Fruit fly (Drosophila melanogaster): ENCODE results near the gene CG10431.

Gene CG10431

DNA sequence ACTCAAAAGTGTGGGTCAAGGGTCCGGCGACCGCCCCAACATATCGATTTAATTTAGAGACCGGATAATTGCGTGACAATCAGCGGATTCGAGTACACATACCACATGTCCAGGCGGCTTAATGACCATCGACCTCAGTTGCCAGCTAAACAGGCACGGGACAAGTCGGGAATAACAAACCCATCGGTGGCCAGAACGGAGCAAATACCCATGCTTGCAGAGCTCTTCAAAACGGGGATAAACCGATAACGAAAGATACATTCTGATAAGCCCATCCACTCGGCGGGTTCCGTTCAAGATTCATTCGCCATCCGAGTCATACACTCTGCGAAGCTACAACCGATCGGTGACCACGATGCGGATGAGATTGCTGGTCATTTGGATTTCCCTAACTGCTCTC, 16.2 kb downstream of the CG10431 start, which contains the start of gene CG15169:
TSS of gene CG15169 (plus strand) at position 301 of the 400 bp plus-strand sequence.
- TF ChIP-seq Clk (GFP tag; optimal IDR thresholded peaks at IDR 0.05) = no peak
- no peak for TF ChIP-seq bab1 (GFP tag; optimal IDR thresholded peaks at IDR 0.05)
- TF ChIP-seq ovo (GFP tag; optimal IDR thresholded peaks at IDR 0.05) = no peak
- no peak for TF ChIP-seq cnc (optimal IDR thresholded peaks at IDR 0.05)
- no peak for TF ChIP-seq tj (GFP tag; optimal IDR thresholded peaks at IDR 0.05)
- no peak for TF ChIP-seq CG5204 (GFP tag; optimal IDR thresholded peaks at IDR 0.05)
- no peak for TF ChIP-seq CG7101 (tag; optimal IDR thresholded peaks at IDR 0.05)
- no peak for TF ChIP-seq cic (GFP tag; optimal IDR thresholded peaks at IDR 0.05)
- TF ChIP-seq pad (GFP tag; optimal IDR thresholded peaks at IDR 0.05) = no peak
- no peak for TF ChIP-seq CG7045 (GFP tag; optimal IDR thresholded peaks at IDR 0.05)
- TF ChIP-seq CG33017 (tag; optimal IDR thresholded peaks at IDR 0.05) = no peak
- TF ChIP-seq CG12768 (GFP tag; optimal IDR thresholded peaks at IDR 0.05) = no peak
- TF ChIP-seq CG1620 (GFP tag; optimal IDR thresholded peaks at IDR 0.05) = no peak
- no peak for TF ChIP-seq toe (GFP tag; optimal IDR thresholded peaks at IDR 0.05)
- TF ChIP-seq Hr96 (GFP tag; optimal IDR thresholded peaks at IDR 0.05) = no peak
- no peak for TF ChIP-seq Crg-1 (GFP tag; optimal IDR thresholded peaks at IDR 0.05)
- no peak for TF ChIP-seq Mnt (GFP tag; optimal IDR thresholded peaks at IDR 0.05)

DNA sequence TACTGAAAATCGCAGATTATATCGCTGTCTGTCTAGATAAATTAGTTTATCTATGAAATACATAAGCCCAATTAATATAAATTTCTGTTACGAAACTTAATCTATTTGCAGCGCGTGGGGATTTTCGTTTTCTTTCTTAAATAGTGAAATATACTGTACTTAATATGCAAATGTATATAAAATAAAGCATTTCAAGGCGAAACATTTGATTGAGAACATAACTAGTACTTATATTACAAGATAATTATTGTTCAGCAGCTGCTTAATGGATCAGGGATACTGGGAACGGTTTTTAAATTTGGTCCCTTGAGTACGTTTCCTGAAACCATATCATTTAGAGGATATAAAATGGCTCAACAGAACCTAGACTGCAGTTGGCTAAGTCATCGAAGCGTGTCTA, 17.7 kb downstream of the CG10431 start, which contains the start of gene CG46465:
TSS of gene CG46465 (plus strand) at position 301 of the 400 bp plus-strand sequence.
- TF ChIP-seq CG5204 (GFP tag; optimal IDR thresholded peaks at IDR 0.05) = no peak
- TF ChIP-seq CG7101 (tag; optimal IDR thresholded peaks at IDR 0.05) = no peak
- TF ChIP-seq Clk (GFP tag; optimal IDR thresholded peaks at IDR 0.05) = no peak
- TF ChIP-seq kay (GFP tag; ENCODE audit: borderline replicate concordance) = peak; percentile 87
- no peak for TF ChIP-seq cic (GFP tag; optimal IDR thresholded peaks at IDR 0.05)

DNA sequence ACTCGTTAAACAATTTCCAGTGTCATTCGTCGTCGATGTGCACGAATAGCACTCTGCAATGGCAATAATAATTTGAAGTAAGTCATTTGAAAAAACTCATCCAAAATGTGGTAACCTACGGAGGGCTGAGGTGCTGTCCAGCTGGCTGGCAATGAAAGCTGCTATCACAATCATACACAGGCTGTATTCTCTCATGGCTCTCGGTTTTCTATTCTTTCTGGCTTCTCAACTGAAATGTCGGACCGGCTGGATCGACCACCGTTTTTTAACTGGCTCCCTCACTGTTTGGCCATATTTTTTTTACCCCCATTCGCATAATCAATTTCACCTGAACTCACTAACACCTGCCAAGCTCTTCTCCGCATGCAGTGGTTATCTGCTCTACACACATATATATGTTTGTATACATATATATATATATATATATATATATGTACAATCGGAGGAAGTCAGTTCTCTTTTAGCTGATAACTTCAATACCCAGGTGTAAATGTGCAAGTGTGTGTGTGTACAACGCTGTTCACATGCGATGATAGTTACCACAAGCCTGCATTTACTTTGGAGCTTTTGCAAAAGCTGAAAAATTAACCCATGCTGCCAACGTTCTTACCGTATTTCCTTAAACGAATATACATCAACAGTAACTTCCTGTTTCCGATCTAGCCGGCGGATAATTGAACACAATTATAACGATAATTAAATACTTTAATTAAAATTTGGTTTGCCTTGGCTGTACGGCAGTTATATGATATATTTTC, 21.3 kb downstream of the CG10431 start, which contains the start of gene CG10650:
TSS of gene CG10650 (minus strand) at position 275 of the 758 bp plus-strand sequence.
- TF ChIP-seq tj (GFP tag; optimal IDR thresholded peaks at IDR 0.05) = no peak
- TF ChIP-seq CG5204 (GFP tag; optimal IDR thresholded peaks at IDR 0.05) = no peak
- TF ChIP-seq CG1620 (GFP tag; optimal IDR thresholded peaks at IDR 0.05) = no peak
- peak; percentile 92 for TF ChIP-seq kay (GFP tag; ENCODE audit: borderline replicate concordance)
- no peak for TF ChIP-seq CG33017 (tag; optimal IDR thresholded peaks at IDR 0.05)
- TF ChIP-seq Mnt (GFP tag; optimal IDR thresholded peaks at IDR 0.05) = peak; percentile 48
- TF ChIP-seq cic (GFP tag; optimal IDR thresholded peaks at IDR 0.05) = peak; percentile 79
- TF ChIP-seq CG7045 (GFP tag; optimal IDR thresholded peaks at IDR 0.05) = no peak

- TF ChIP-seq CG7045 (GFP tag; optimal IDR thresholded peaks at IDR 0.05) (no peak), pad (GFP tag; optimal IDR thresholded peaks at IDR 0.05) (no peak), Hr96 (GFP tag; optimal IDR thresholded peaks at IDR 0.05) (no peak), cic (GFP tag; optimal IDR thresholded peaks at IDR 0.05) (no peak), CG11617 (GFP tag; optimal IDR thresholded peaks at IDR 0.05) (no peak), CG12768 (GFP tag; optimal IDR thresholded peaks at IDR 0.05) (no peak), CG14711 (tag; optimal IDR thresholded peaks at IDR 0.05) (no peak)
These were observed 22.6 kb downstream of the CG10431 start, which contains the start of gene CG31792 for dm6 chr2L:18997148-18997547. Gene CG31792, plus strand, starts transcription at chr2L:18997448.

DNA sequence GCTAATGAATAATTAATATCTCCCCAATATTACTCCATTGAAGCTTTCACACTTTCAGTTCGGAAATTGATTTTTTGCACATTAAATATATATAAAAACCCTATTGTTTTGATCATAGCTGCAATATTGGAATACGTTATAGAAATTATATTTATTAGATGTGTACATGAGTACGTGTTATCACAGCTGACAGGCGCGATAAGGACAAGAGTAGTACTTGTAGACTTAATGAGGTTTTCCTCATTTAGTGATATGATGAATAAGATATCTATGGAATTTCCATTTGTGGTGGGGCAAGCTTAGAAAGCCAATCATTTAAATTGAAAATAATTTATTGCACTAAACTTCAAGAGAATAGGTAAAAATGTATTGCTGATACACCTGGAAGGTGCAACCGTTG, 28.0 kb downstream of the CG10431 start:
- TF ChIP-seq tj (GFP tag; optimal IDR thresholded peaks at IDR 0.05) = no peak

- TF ChIP-seq CG12768 (GFP tag; optimal IDR thresholded peaks at IDR 0.05) (no peak), CG7045 (GFP tag; optimal IDR thresholded peaks at IDR 0.05) (peak; percentile 47), pad (GFP tag; optimal IDR thresholded peaks at IDR 0.05) (peak; percentile 23), Mnt (GFP tag; optimal IDR thresholded peaks at IDR 0.05) (no peak), ovo (GFP tag; optimal IDR thresholded peaks at IDR 0.05) (peak; percentile 61), tj (GFP tag; optimal IDR thresholded peaks at IDR 0.05) (no peak), kay (GFP tag; ENCODE audit: borderline replicate concordance) (no peak), CG11617 (GFP tag; optimal IDR thresholded peaks at IDR 0.05) (peak; percentile 79), CG7101 (tag; optimal IDR thresholded peaks at IDR 0.05) (peak; percentile 85), CG1620 (GFP tag; optimal IDR thresholded peaks at IDR 0.05) (no peak), Hr96 (GFP tag; optimal IDR thresholded peaks at IDR 0.05) (no peak), cnc (optimal IDR thresholded peaks at IDR 0.05) (no peak), toe (GFP tag; optimal IDR thresholded peaks at IDR 0.05) (peak; percentile 18), bab1 (GFP tag; optimal IDR thresholded peaks at IDR 0.05) (peak; percentile 84), CG14711 (tag; optimal IDR thresholded peaks at IDR 0.05) (peak; percentile 68), cic (GFP tag; optimal IDR thresholded peaks at IDR 0.05) (peak; percentile 89), Crg-1 (GFP tag; optimal IDR thresholded peaks at IDR 0.05) (peak; percentile 55), CG33017 (tag; optimal IDR thresholded peaks at IDR 0.05) (peak; percentile 56), Clk (GFP tag; optimal IDR thresholded peaks at IDR 0.05) (no peak), CG5204 (GFP tag; optimal IDR thresholded peaks at IDR 0.05) (peak; percentile 12)
These were observed 28.5 kb downstream of the CG10431 start, which contains the start of gene CG31793 for dm6 chr2L:19002959-19003371. Gene CG31793, plus strand, starts transcription at chr2L:19003367.

DNA sequence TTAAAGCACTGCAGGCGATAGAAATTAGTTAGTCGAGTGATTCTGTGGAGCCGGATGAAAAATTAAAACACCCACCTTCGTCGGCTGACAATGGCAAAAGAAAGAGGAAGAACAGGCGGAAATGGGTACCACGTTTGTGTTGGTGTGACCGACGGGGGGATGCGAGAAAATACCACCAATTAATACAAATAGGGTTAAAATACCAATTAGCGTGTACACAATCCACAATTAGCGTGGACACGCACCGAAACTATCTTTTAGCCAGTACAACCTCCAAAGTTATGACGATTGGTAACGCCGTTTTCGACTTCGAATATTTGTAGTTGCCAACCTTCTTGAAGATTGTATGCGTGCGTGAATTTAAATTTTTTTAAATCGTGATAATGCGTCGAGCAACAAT, 34.6 kb downstream of the CG10431 start, which contains the start of gene RpL30:
TSS of gene RpL30 (minus strand) at position 177 of the 400 bp plus-strand sequence.
- TF ChIP-seq toe (GFP tag; optimal IDR thresholded peaks at IDR 0.05) = peak; percentile 59
- peak; percentile 88 for TF ChIP-seq CG33017 (tag; optimal IDR thresholded peaks at IDR 0.05)
- TF ChIP-seq Mnt (GFP tag; optimal IDR thresholded peaks at IDR 0.05) = peak; percentile 97
- TF ChIP-seq Crg-1 (GFP tag; optimal IDR thresholded peaks at IDR 0.05) = peak; percentile 94
- peak; percentile 90 for TF ChIP-seq Hr96 (GFP tag; optimal IDR thresholded peaks at IDR 0.05)
- peak; percentile 91 for TF ChIP-seq CG11617 (GFP tag; optimal IDR thresholded peaks at IDR 0.05)
- peak; percentile 79 for TF ChIP-seq pad (GFP tag; optimal IDR thresholded peaks at IDR 0.05)
- TF ChIP-seq CG7045 (GFP tag; optimal IDR thresholded peaks at IDR 0.05) = peak; percentile 78
- TF ChIP-seq cic (GFP tag; optimal IDR thresholded peaks at IDR 0.05) = peak; percentile 85
- peak; percentile 57 for TF ChIP-seq CG5204 (GFP tag; optimal IDR thresholded peaks at IDR 0.05)
- peak; percentile 75 for TF ChIP-seq tj (GFP tag; optimal IDR thresholded peaks at IDR 0.05)
- peak; percentile 85 for TF ChIP-seq CG1620 (GFP tag; optimal IDR thresholded peaks at IDR 0.05)
- peak; percentile 80 for TF ChIP-seq CG14711 (tag; optimal IDR thresholded peaks at IDR 0.05)
- peak; percentile 85 for TF ChIP-seq ovo (GFP tag; optimal IDR thresholded peaks at IDR 0.05)
- peak; percentile 85 for TF ChIP-seq CG12768 (GFP tag; optimal IDR thresholded peaks at IDR 0.05)
- TF ChIP-seq bab1 (GFP tag; optimal IDR thresholded peaks at IDR 0.05) = peak; percentile 94
- TF ChIP-seq cnc (optimal IDR thresholded peaks at IDR 0.05) = no peak
- peak; percentile 88 for TF ChIP-seq Clk (GFP tag; optimal IDR thresholded peaks at IDR 0.05)
- TF ChIP-seq CG7101 (tag; optimal IDR thresholded peaks at IDR 0.05) = peak; percentile 94
- no peak for TF ChIP-seq kay (GFP tag; ENCODE audit: borderline replicate concordance)

Measured in whole organism, adult.